Worm (Caenorhabditis elegans): ENCODE results near the gene C45B11.9.

- no peak for TF ChIP-seq rec-8 (tag; optimal IDR thresholded peaks at IDR 0.05)
- no peak for TF ChIP-seq mxl-1 (tag; optimal IDR thresholded peaks at IDR 0.05)
- TF ChIP-seq hsf-1 (GFP tag; IDR thresholded peaks at IDR 0.05): no peak
- TF ChIP-seq F37B4.10 (GFP tag; IDR thresholded peaks at IDR 0.05): no peak
- TF ChIP-seq nhr-90 (tag; optimal IDR thresholded peaks at IDR 0.05): no peak
- no peak for TF ChIP-seq K12H6.12 (tag; optimal IDR thresholded peaks at IDR 0.05)
- TF ChIP-seq madf-8 (GFP tag; conservative IDR thresholded peaks at IDR 0.05): no peak
- TF ChIP-seq sdz-38 (tag; optimal IDR thresholded peaks at IDR 0.05): no peak
- no peak for TF ChIP-seq ama-1 (optimal IDR thresholded peaks at IDR 0.05)
- no peak for TF ChIP-seq ama-1 (GFP tag; optimal IDR thresholded peaks at IDR 0.05)
Observed at ce11 chrV:10998797-10999196, 41.3 kb upstream of the C45B11.9 start, which contains the start of gene F53B7.7.
